Fruit fly (Drosophila melanogaster) whole organism, embryonic: ENCODE measurements around the gene CG42710.

Experiments
- CG2199 ChIP-seq: fragments of 200-800 bp; sonication (Bioruptor generic); IDR thresholded peaks from 3 replicates; pipeline ENCODE4 v1.3.6; 2022; ENCODE audit warnings: missing biosample characterization, missing genetic modification characterization
- Dek ChIP-seq: fragments of 200-800 bp; sonication (Bioruptor generic); optimal IDR thresholded peaks from 3 replicates; lab custom pipeline; 2019; ENCODE audit warnings: missing biosample characterization, mild to moderate bottlenecking, missing genetic modification characterization, moderate library complexity
- HLHmδ ChIP-seq: fragments of 200-800 bp; sonication (Bioruptor generic); optimal IDR thresholded peaks from 2 replicates; lab custom pipeline; 2018; ENCODE audit warnings: missing biosample characterization, mild to moderate bottlenecking, missing genetic modification characterization, moderate library complexity
- Stat92E ChIP-seq, 3 experiments: fragments of >200 bp in 2 of 3; fragments of 200-800 bp in 1 of 3; sonication (Bioruptor generic) in 1 of 3; optimal IDR thresholded peaks; 2 replicates each; lab custom pipeline; 2017 to 2019; ENCODE audit warnings: missing biosample characterization in 3 of 3, missing genetic modification characterization in 3 of 3, mild to moderate bottlenecking in 1 of 3, moderate library complexity in 1 of 3
- Usf ChIP-seq: fragments of 200-800 bp; sonication (Bioruptor generic); optimal IDR thresholded peaks from 2 replicates; lab custom pipeline; 2017; ENCODE audit warnings: missing genotype, missing biosample characterization, missing genetic modification characterization
- dan ChIP-seq: fragments of 200-800 bp; sonication (Bioruptor generic); IDR thresholded peaks from 2 replicates; pipeline ENCODE4 v1.3.6; 2022; ENCODE audit warnings: missing biosample characterization, missing genetic modification characterization
- eyg ChIP-seq: fragments of 200-800 bp; sonication (Bioruptor generic); optimal IDR thresholded peaks from 3 replicates; lab custom pipeline; 2016; ENCODE audit warnings: missing biosample characterization, missing genetic modification characterization
- kni ChIP-seq: fragments of 200-800 bp; sonication (Bioruptor generic); optimal IDR thresholded peaks from 3 replicates; lab custom pipeline; 2017; ENCODE audit warnings: mild to moderate bottlenecking, missing biosample characterization, missing genetic modification reagents, missing genetic modification characterization
- zen2 ChIP-seq: fragments of 200-800 bp; sonication (Bioruptor generic); IDR thresholded peaks from 3 replicates; pipeline ENCODE4 v1.3.6; 2022; ENCODE audit warnings: missing biosample characterization, missing genetic modification characterization; ENCODE audit not compliant: partially characterized antibody

DNA sequence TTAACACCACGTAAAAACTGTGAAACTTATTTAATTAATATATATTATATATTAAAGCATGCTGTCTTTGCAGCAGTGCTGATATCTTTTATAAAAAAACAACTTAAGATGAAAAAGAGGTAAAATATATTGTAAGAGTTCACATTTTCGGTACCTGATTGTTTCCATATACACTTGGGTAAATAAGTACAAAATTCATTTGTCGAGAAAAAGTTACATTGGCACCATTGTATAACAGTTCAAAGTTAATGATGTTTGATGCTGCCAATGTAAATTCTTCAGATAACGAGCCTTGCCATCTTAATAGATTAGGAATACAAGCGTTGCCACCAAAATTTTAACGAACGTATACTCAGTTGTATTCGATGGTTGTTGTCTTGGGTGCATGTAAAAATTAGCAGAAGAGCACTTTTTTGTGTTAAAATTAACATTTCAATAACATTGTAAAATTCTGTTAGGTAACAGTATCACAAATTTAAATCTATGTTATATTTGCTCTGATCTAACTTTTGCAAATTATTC, 41.5 kb downstream of the CG42710 start:
- no peak for TF ChIP-seq eyg (GFP tag; lab: Kevin White, UChicago)
- TF ChIP-seq kni (GFP tag; lab: Kevin White, UChicago): no peak
- no peak for TF ChIP-seq CG2199 (GFP tag; lab: Robert Waterston, UW)
- TF ChIP-seq HLHmδ (GFP tag; lab: Kevin White, UChicago): no peak
- no peak for TF ChIP-seq Stat92E (GFP tag; optimal IDR thresholded peaks at IDR 0.05; lab: Kevin White, UChicago)
- TF ChIP-seq Usf: no peak
- no peak for TF ChIP-seq Dek (tag; lab: Kevin White, UChicago)
- TF ChIP-seq dan (GFP tag; lab: Robert Waterston, UW): no peak
- no peak for TF ChIP-seq zen2 (GFP tag; lab: Robert Waterston, UW)
